Fruit fly (Drosophila melanogaster) whole organism, wandering third instar larva: ENCODE results near the gene Dad1.

Experiments
- Abd-B ChIP-seq: fragments of >200 bp; optimal IDR thresholded peaks from 2 replicates; lab custom pipeline; 2017; ENCODE audit warnings: missing biosample characterization, missing genetic modification characterization
- CG32264 ChIP-seq: fragments of 200-800 bp; sonication (Bioruptor generic); optimal IDR thresholded peaks from 2 replicates; lab custom pipeline; 2016; ENCODE audit warnings: missing biosample characterization, missing genetic modification characterization
- CG9705 ChIP-seq: fragments of 200-800 bp; sonication (Bioruptor generic); optimal IDR thresholded peaks from 2 replicates; lab custom pipeline; 2018; ENCODE audit warnings: missing biosample characterization, mild to moderate bottlenecking, missing genetic modification characterization
- CrebA ChIP-seq: fragments of 200-800 bp; sonication (Bioruptor generic); optimal IDR thresholded peaks from 2 replicates; lab custom pipeline; 2016; ENCODE audit warnings: missing biosample characterization, mild to moderate bottlenecking, missing genetic modification characterization, borderline replicate concordance
- Dfd ChIP-seq: fragments of >200 bp; optimal IDR thresholded peaks from 2 replicates; lab custom pipeline; 2017; ENCODE audit warnings: missing biosample characterization, missing genetic modification characterization
- Dif ChIP-seq: fragments of 200-275, 200-300 bp; sonication (Bioruptor generic); optimal IDR thresholded peaks from 2 replicates; lab custom pipeline; 2018; ENCODE audit warnings: missing biosample characterization, missing genetic modification characterization; ENCODE audit not compliant: partially characterized antibody
- GATAd ChIP-seq: sonication (Bioruptor generic); optimal IDR thresholded peaks from 2 replicates; lab custom pipeline; 2016; ENCODE audit warnings: missing biosample characterization, missing genetic modification characterization
- HLH106 ChIP-seq: fragments of 200-800 bp; optimal IDR thresholded peaks from 3 replicates; lab custom pipeline; 2019; ENCODE audit warnings: missing biosample characterization, mild to moderate bottlenecking, missing genetic modification characterization, moderate library complexity
- Hnf4 ChIP-seq: fragments of 200-800 bp; sonication (Bioruptor generic); optimal IDR thresholded peaks from 2 replicates; lab custom pipeline; 2016; ENCODE audit warnings: missing biosample characterization, mild to moderate bottlenecking, missing genetic modification characterization
- Hr78 ChIP-seq: fragments of >200 bp; optimal IDR thresholded peaks from 2 replicates; lab custom pipeline; 2017; ENCODE audit warnings: missing biosample characterization, missing genetic modification characterization
- Hr83 ChIP-seq: fragments of 200-300 bp; sonication (Bioruptor generic); optimal IDR thresholded peaks from 2 replicates; lab custom pipeline; 2016; ENCODE audit warnings: missing biosample characterization, mild to moderate bottlenecking, missing genetic modification characterization, moderate library complexity; ENCODE audit not compliant: poor library complexity, severe bottlenecking
- Jra ChIP-seq: sonication (Bioruptor generic); optimal IDR thresholded peaks from 2 replicates; lab custom pipeline; 2016; ENCODE audit warnings: missing biosample characterization, missing genetic modification characterization
- Mio ChIP-seq: sonication (Bioruptor generic); optimal IDR thresholded peaks from 2 replicates; lab custom pipeline; 2016; ENCODE audit warnings: missing biosample characterization, missing genetic modification characterization
- Myc ChIP-seq: fragments of >200 bp; optimal IDR thresholded peaks from 2 replicates; lab custom pipeline; 2017
- N ChIP-seq: fragments of >200 bp; optimal IDR thresholded peaks from 2 replicates; lab custom pipeline; 2018; ENCODE audit warnings: missing biosample characterization, missing external identifiers, missing genetic modification characterization
- OdsH ChIP-seq: fragments of 200-800 bp; sonication (Bioruptor generic); optimal IDR thresholded peaks from 2 replicates; lab custom pipeline; 2016; ENCODE audit warnings: missing biosample characterization, mild to moderate bottlenecking, missing genetic modification characterization
- Rel ChIP-seq, 2 experiments: fragments of 200-800 bp; sonication (Bioruptor generic) in 1 of 2; optimal IDR thresholded peaks; 2 replicates in 1 of 2; 3 replicates in 1 of 2; lab custom pipeline; 2016 to 2019; ENCODE audit warnings: mild to moderate bottlenecking in 2 of 2, missing biosample characterization in 2 of 2, missing genetic modification characterization in 2 of 2, moderate library complexity in 1 of 2
- Sp1 ChIP-seq: fragments of 200-800 bp; sonication (Bioruptor generic); optimal IDR thresholded peaks from 3 replicates; lab custom pipeline; 2019; ENCODE audit warnings: missing biosample characterization, mild to moderate bottlenecking, missing genetic modification characterization, moderate library complexity
- Vsx2 ChIP-seq: fragments of 200-300, 225-300 bp; sonication (Bioruptor generic); optimal IDR thresholded peaks from 2 replicates; lab custom pipeline; 2018; ENCODE audit warnings: missing biosample characterization, missing genetic modification characterization; ENCODE audit not compliant: partially characterized antibody
- br ChIP-seq: fragments of 200-800 bp; sonication (Bioruptor generic); optimal IDR thresholded peaks from 2 replicates; lab custom pipeline; 2016; ENCODE audit warnings: missing biosample characterization, missing genetic modification characterization
- brk ChIP-seq: fragments of 200-800 bp; sonication (Bioruptor generic); optimal IDR thresholded peaks from 2 replicates; lab custom pipeline; 2016; ENCODE audit warnings: missing biosample characterization, mild to moderate bottlenecking, missing genetic modification characterization
- dl ChIP-seq, 2 experiments: fragments of 175-275, 200-275 bp in 1 of 2; fragments of 200-275 bp in 1 of 2; sonication (Bioruptor generic); optimal IDR thresholded peaks; lab custom pipeline; 2018; ENCODE audit warnings: mild to moderate bottlenecking in 2 of 2, missing biosample characterization in 2 of 2, missing genetic modification characterization in 2 of 2, moderate library complexity in 2 of 2; ENCODE audit not compliant: partially characterized antibody in 2 of 2, insufficient read depth in 1 of 2
- dmrt93B ChIP-seq: fragments of 200-800 bp; sonication (Bioruptor generic); optimal IDR thresholded peaks from 2 replicates; lab custom pipeline; 2018; ENCODE audit warnings: missing biosample characterization, mild to moderate bottlenecking, missing genetic modification characterization
- dsf ChIP-seq: sonication (Bioruptor generic); optimal IDR thresholded peaks from 2 replicates; lab custom pipeline; 2016; ENCODE audit warnings: missing biosample characterization, missing genetic modification characterization, borderline replicate concordance
- ey ChIP-seq: fragments of 200-800 bp; sonication (Bioruptor generic); optimal IDR thresholded peaks from 2 replicates; lab custom pipeline; 2016; ENCODE audit warnings: missing biosample characterization, missing genetic modification characterization
- foxo ChIP-seq, 2 experiments: fragments of 200-800 bp; sonication (Bioruptor generic); optimal IDR thresholded peaks; 2 replicates in 1 of 2; 3 replicates in 1 of 2; lab custom pipeline; 2016 to 2017; ENCODE audit warnings: missing biosample characterization in 2 of 2, missing genetic modification characterization in 2 of 2
- fru ChIP-seq: fragments of 200-800 bp; sonication (Bioruptor generic); optimal IDR thresholded peaks from 3 replicates; lab custom pipeline; 2016; ENCODE audit warnings: missing biosample characterization, mild to moderate bottlenecking, missing genetic modification characterization
- h ChIP-seq: fragments of 200-800 bp; sonication (Bioruptor generic); optimal IDR thresholded peaks from 3 replicates; lab custom pipeline; 2016; ENCODE audit warnings: missing biosample characterization, mild to moderate bottlenecking, missing genetic modification characterization
- jim ChIP-seq: fragments of 175-275, 200-325 bp; sonication (Bioruptor generic); optimal IDR thresholded peaks from 2 replicates; lab custom pipeline; 2016; ENCODE audit warnings: missing biosample characterization, mild to moderate bottlenecking, missing genetic modification characterization
- lola ChIP-seq: fragments of >200 bp; optimal IDR thresholded peaks from 2 replicates; lab custom pipeline; 2017; ENCODE audit warnings: missing biosample characterization, missing genetic modification characterization
- pan ChIP-seq: fragments of >200 bp; optimal IDR thresholded peaks from 2 replicates; lab custom pipeline; 2017
- psq ChIP-seq: fragments of 200-800 bp; sonication (Bioruptor generic); optimal IDR thresholded peaks from 3 replicates; lab custom pipeline; 2017; ENCODE audit warnings: missing biosample characterization, mild to moderate bottlenecking, missing genetic modification characterization, moderate library complexity
- rgr ChIP-seq: fragments of 200-800 bp; sonication (Bioruptor generic); optimal IDR thresholded peaks from 3 replicates; lab custom pipeline; 2016; ENCODE audit warnings: missing biosample characterization, mild to moderate bottlenecking, missing genetic modification characterization
- sage ChIP-seq: fragments of 200-800 bp; sonication (Bioruptor generic); optimal IDR thresholded peaks from 2 replicates; lab custom pipeline; 2016; ENCODE audit warnings: missing biosample characterization, mild to moderate bottlenecking, missing genetic modification characterization
- sv ChIP-seq: fragments of 200-800 bp; sonication (Bioruptor generic); optimal IDR thresholded peaks from 3 replicates; lab custom pipeline; 2016; ENCODE audit warnings: missing biosample characterization, missing genetic modification characterization
- tai ChIP-seq: sonication (Bioruptor generic); optimal IDR thresholded peaks from 2 replicates; lab custom pipeline; 2016; ENCODE audit warnings: missing biosample characterization, missing genetic modification characterization
- usp ChIP-seq: fragments of >200 bp; optimal IDR thresholded peaks from 2 replicates; lab custom pipeline; 2017; ENCODE audit warnings: missing biosample characterization, missing genetic modification characterization
- woc ChIP-seq: sonication (Bioruptor generic); optimal IDR thresholded peaks from 2 replicates; lab custom pipeline; 2016; ENCODE audit warnings: missing biosample characterization, mild to moderate bottlenecking, missing genetic modification characterization

Gene Dad1

dm6 chr2L:8381508-8382036 lies 2.4 kb downstream of the Dad1 start, which contains the start of gene AlaRS:
Gene AlaRS (minus strand): TSS chr2L:8381764.
- TF ChIP-seq br (peak; percentile 42), psq (GFP tag; lab: Kevin White, UChicago) (peak; percentile 52), sage (GFP tag; lab: Kevin White, UChicago) (peak; percentile 70), dl (GFP tag; optimal IDR thresholded peaks at IDR 0.05; lab: Kevin White, UChicago; ENCODE audit: insufficient read depth in 1 of 2, partially characterized antibody in 2 of 2) (no peak), brk (GFP tag; lab: Kevin White, UChicago) (peak; percentile 65), Jra (GFP tag; lab: Kevin White, UChicago) (peak; percentile 31), sv (peak; percentile 30), Mio (GFP tag; lab: Kevin White, UChicago) (no peak), Hr83 (GFP tag; lab: Kevin White, UChicago) (no peak), CG32264 (GFP tag; lab: Kevin White, UChicago) (no peak), Myc (lab: Kevin White, UChicago) (no peak), h (GFP tag; lab: Kevin White, UChicago) (peak; percentile 76), Sp1 (GFP tag; lab: Kevin White, UChicago) (peak; percentile 56), GATAd (no peak), CrebA (no peak), N (GFP tag; lab: Kevin White, UChicago) (no peak), pan (no peak), OdsH (GFP tag; lab: Kevin White, UChicago) (peak; percentile 57), Hnf4 (peak; percentile 76), HLH106 (tag; lab: Kevin White, UChicago) (peak; percentile 53), Rel (GFP tag; optimal IDR thresholded peaks at IDR 0.05; lab: Kevin White, UChicago) (no peak), Rel (tag; optimal IDR thresholded peaks at IDR 0.05; lab: Kevin White, UChicago) (peak; percentile 24), jim (no peak), Dif (GFP tag; lab: Kevin White, UChicago) (no peak), dmrt93B (GFP tag; lab: Kevin White, UChicago) (no peak), fru (GFP tag; lab: Kevin White, UChicago) (peak; percentile 63), Dfd (GFP tag; lab: Kevin White, UChicago) (no peak), dsf (peak; percentile 15), lola (GFP tag; lab: Kevin White, UChicago) (no peak), woc (peak; percentile 57), rgr (GFP tag; lab: Kevin White, UChicago) (peak; percentile 69), CG9705 (peak; percentile 40), Vsx2 (no peak), ey (GFP tag; lab: Kevin White, UChicago) (peak; percentile 42), foxo (GFP tag; optimal IDR thresholded peaks at IDR 0.05; lab: Kevin White, UChicago) (peak in 1 of 2 experiments; percentile 66), Abd-B (no peak), usp (GFP tag; lab: Kevin White, UChicago) (no peak), Hr78 (GFP tag; lab: Kevin White, UChicago) (no peak), tai (GFP tag; lab: Kevin White, UChicago) (no peak)

- TF ChIP-seq h (GFP tag; lab: Kevin White, UChicago) (peak; percentile 100), dl (GFP tag; optimal IDR thresholded peaks at IDR 0.05; lab: Kevin White, UChicago; ENCODE audit: insufficient read depth in 1 of 2, partially characterized antibody in 2 of 2) (no peak), pan (no peak), foxo (GFP tag; optimal IDR thresholded peaks at IDR 0.05; lab: Kevin White, UChicago) (peak; percentile 87 to 100), Vsx2 (no peak), OdsH (GFP tag; lab: Kevin White, UChicago) (peak; percentile 99), CrebA (no peak), Abd-B (no peak), Sp1 (GFP tag; lab: Kevin White, UChicago) (peak; percentile 100), HLH106 (tag; lab: Kevin White, UChicago) (peak; percentile 100), CG9705 (peak; percentile 99), ey (GFP tag; lab: Kevin White, UChicago) (peak; percentile 97), Hr83 (GFP tag; lab: Kevin White, UChicago) (peak; percentile 83), Hnf4 (peak; percentile 99), dmrt93B (GFP tag; lab: Kevin White, UChicago) (peak; percentile 99), Rel (GFP tag; optimal IDR thresholded peaks at IDR 0.05; lab: Kevin White, UChicago) (peak; percentile 97), Rel (tag; optimal IDR thresholded peaks at IDR 0.05; lab: Kevin White, UChicago) (peak; percentile 95), CG32264 (GFP tag; lab: Kevin White, UChicago) (peak; percentile 95), psq (GFP tag; lab: Kevin White, UChicago) (peak; percentile 99), Myc (lab: Kevin White, UChicago) (no peak), Jra (GFP tag; lab: Kevin White, UChicago) (peak; percentile 98), N (GFP tag; lab: Kevin White, UChicago) (no peak), usp (GFP tag; lab: Kevin White, UChicago) (no peak), lola (GFP tag; lab: Kevin White, UChicago) (no peak), Dfd (GFP tag; lab: Kevin White, UChicago) (no peak), fru (GFP tag; lab: Kevin White, UChicago) (peak; percentile 99), Mio (GFP tag; lab: Kevin White, UChicago) (peak; percentile 85), jim (peak; percentile 89), tai (GFP tag; lab: Kevin White, UChicago) (no peak), dsf (peak; percentile 96), br (peak; percentile 97), brk (GFP tag; lab: Kevin White, UChicago) (peak; percentile 99), sage (GFP tag; lab: Kevin White, UChicago) (peak; percentile 98), Dif (GFP tag; lab: Kevin White, UChicago) (no peak), sv (peak; percentile 98), woc (peak; percentile 95), Hr78 (GFP tag; lab: Kevin White, UChicago) (no peak), GATAd (peak; percentile 95), rgr (GFP tag; lab: Kevin White, UChicago) (peak; percentile 100)
These were observed 7.2 kb downstream of the Dad1 start, which contains the start of the genes CG13390 and CG17294 for dm6 chr2L:8376717-8377116. Gene CG13390 (minus strand): TSS chr2L:8376797. Gene CG17294 (plus strand): TSS chr2L:8377035.
